Fruit fly (Drosophila melanogaster) whole organism, wandering third instar larva: Measurements from ENCODE around the gene CG33723.

Experiments
- Abd-B ChIP-seq: fragments of >200 bp; optimal IDR thresholded peaks from 2 replicates; lab custom pipeline; 2017; ENCODE audit warnings: missing biosample characterization, missing genetic modification characterization
- CG32264 ChIP-seq: fragments of 200-800 bp; sonication (Bioruptor generic); optimal IDR thresholded peaks from 2 replicates; lab custom pipeline; 2016; ENCODE audit warnings: missing biosample characterization, missing genetic modification characterization
- CG9705 ChIP-seq: fragments of 200-800 bp; sonication (Bioruptor generic); optimal IDR thresholded peaks from 2 replicates; lab custom pipeline; 2018; ENCODE audit warnings: missing biosample characterization, mild to moderate bottlenecking, missing genetic modification characterization
- CrebA ChIP-seq: fragments of 200-800 bp; sonication (Bioruptor generic); optimal IDR thresholded peaks from 2 replicates; lab custom pipeline; 2016; ENCODE audit warnings: missing biosample characterization, mild to moderate bottlenecking, missing genetic modification characterization, borderline replicate concordance
- Dfd ChIP-seq: fragments of >200 bp; optimal IDR thresholded peaks from 2 replicates; lab custom pipeline; 2017; ENCODE audit warnings: missing biosample characterization, missing genetic modification characterization
- Dif ChIP-seq: fragments of 200-275, 200-300 bp; sonication (Bioruptor generic); optimal IDR thresholded peaks from 2 replicates; lab custom pipeline; 2018; ENCODE audit warnings: missing biosample characterization, missing genetic modification characterization; ENCODE audit not compliant: partially characterized antibody
- GATAd ChIP-seq: sonication (Bioruptor generic); optimal IDR thresholded peaks from 2 replicates; lab custom pipeline; 2016; ENCODE audit warnings: missing biosample characterization, missing genetic modification characterization
- HLH106 ChIP-seq: fragments of 200-800 bp; optimal IDR thresholded peaks from 3 replicates; lab custom pipeline; 2019; ENCODE audit warnings: missing biosample characterization, mild to moderate bottlenecking, missing genetic modification characterization, moderate library complexity
- Hr78 ChIP-seq: fragments of >200 bp; optimal IDR thresholded peaks from 2 replicates; lab custom pipeline; 2017; ENCODE audit warnings: missing biosample characterization, missing genetic modification characterization
- Hr83 ChIP-seq: fragments of 200-300 bp; sonication (Bioruptor generic); optimal IDR thresholded peaks from 2 replicates; lab custom pipeline; 2016; ENCODE audit warnings: missing biosample characterization, mild to moderate bottlenecking, missing genetic modification characterization, moderate library complexity; ENCODE audit not compliant: poor library complexity, severe bottlenecking
- Mio ChIP-seq: sonication (Bioruptor generic); optimal IDR thresholded peaks from 2 replicates; lab custom pipeline; 2016; ENCODE audit warnings: missing biosample characterization, missing genetic modification characterization
- Myc ChIP-seq: fragments of >200 bp; optimal IDR thresholded peaks from 2 replicates; lab custom pipeline; 2017
- N ChIP-seq: fragments of >200 bp; optimal IDR thresholded peaks from 2 replicates; lab custom pipeline; 2018; ENCODE audit warnings: missing biosample characterization, missing external identifiers, missing genetic modification characterization
- OdsH ChIP-seq: fragments of 200-800 bp; sonication (Bioruptor generic); optimal IDR thresholded peaks from 2 replicates; lab custom pipeline; 2016; ENCODE audit warnings: missing biosample characterization, mild to moderate bottlenecking, missing genetic modification characterization
- Rel ChIP-seq, 2 experiments: fragments of 200-800 bp; sonication (Bioruptor generic) in 1 of 2; optimal IDR thresholded peaks; 2 replicates in 1 of 2; 3 replicates in 1 of 2; lab custom pipeline; 2016 to 2019; ENCODE audit warnings: mild to moderate bottlenecking in 2 of 2, missing biosample characterization in 2 of 2, missing genetic modification characterization in 2 of 2, moderate library complexity in 1 of 2
- Sp1 ChIP-seq: fragments of 200-800 bp; sonication (Bioruptor generic); optimal IDR thresholded peaks from 3 replicates; lab custom pipeline; 2019; ENCODE audit warnings: missing biosample characterization, mild to moderate bottlenecking, missing genetic modification characterization, moderate library complexity
- br ChIP-seq: fragments of 200-800 bp; sonication (Bioruptor generic); optimal IDR thresholded peaks from 2 replicates; lab custom pipeline; 2016; ENCODE audit warnings: missing biosample characterization, missing genetic modification characterization
- brk ChIP-seq: fragments of 200-800 bp; sonication (Bioruptor generic); optimal IDR thresholded peaks from 2 replicates; lab custom pipeline; 2016; ENCODE audit warnings: missing biosample characterization, mild to moderate bottlenecking, missing genetic modification characterization
- dl ChIP-seq, 2 experiments: fragments of 175-275, 200-275 bp in 1 of 2; fragments of 200-275 bp in 1 of 2; sonication (Bioruptor generic); optimal IDR thresholded peaks; lab custom pipeline; 2018; ENCODE audit warnings: mild to moderate bottlenecking in 2 of 2, missing biosample characterization in 2 of 2, missing genetic modification characterization in 2 of 2, moderate library complexity in 2 of 2; ENCODE audit not compliant: partially characterized antibody in 2 of 2, insufficient read depth in 1 of 2
- dsf ChIP-seq: sonication (Bioruptor generic); optimal IDR thresholded peaks from 2 replicates; lab custom pipeline; 2016; ENCODE audit warnings: missing biosample characterization, missing genetic modification characterization, borderline replicate concordance
- ey ChIP-seq: fragments of 200-800 bp; sonication (Bioruptor generic); optimal IDR thresholded peaks from 2 replicates; lab custom pipeline; 2016; ENCODE audit warnings: missing biosample characterization, missing genetic modification characterization
- foxo ChIP-seq, 2 experiments: fragments of 200-800 bp; sonication (Bioruptor generic); optimal IDR thresholded peaks; 2 replicates in 1 of 2; 3 replicates in 1 of 2; lab custom pipeline; 2016 to 2017; ENCODE audit warnings: missing biosample characterization in 2 of 2, missing genetic modification characterization in 2 of 2
- fru ChIP-seq: fragments of 200-800 bp; sonication (Bioruptor generic); optimal IDR thresholded peaks from 3 replicates; lab custom pipeline; 2016; ENCODE audit warnings: missing biosample characterization, mild to moderate bottlenecking, missing genetic modification characterization
- jim ChIP-seq: fragments of 175-275, 200-325 bp; sonication (Bioruptor generic); optimal IDR thresholded peaks from 2 replicates; lab custom pipeline; 2016; ENCODE audit warnings: missing biosample characterization, mild to moderate bottlenecking, missing genetic modification characterization
- lola ChIP-seq: fragments of >200 bp; optimal IDR thresholded peaks from 2 replicates; lab custom pipeline; 2017; ENCODE audit warnings: missing biosample characterization, missing genetic modification characterization
- pan ChIP-seq: fragments of >200 bp; optimal IDR thresholded peaks from 2 replicates; lab custom pipeline; 2017
- psq ChIP-seq: fragments of 200-800 bp; sonication (Bioruptor generic); optimal IDR thresholded peaks from 3 replicates; lab custom pipeline; 2017; ENCODE audit warnings: missing biosample characterization, mild to moderate bottlenecking, missing genetic modification characterization, moderate library complexity
- rgr ChIP-seq: fragments of 200-800 bp; sonication (Bioruptor generic); optimal IDR thresholded peaks from 3 replicates; lab custom pipeline; 2016; ENCODE audit warnings: missing biosample characterization, mild to moderate bottlenecking, missing genetic modification characterization
- sage ChIP-seq: fragments of 200-800 bp; sonication (Bioruptor generic); optimal IDR thresholded peaks from 2 replicates; lab custom pipeline; 2016; ENCODE audit warnings: missing biosample characterization, mild to moderate bottlenecking, missing genetic modification characterization
- sv ChIP-seq: fragments of 200-800 bp; sonication (Bioruptor generic); optimal IDR thresholded peaks from 3 replicates; lab custom pipeline; 2016; ENCODE audit warnings: missing biosample characterization, missing genetic modification characterization
- tai ChIP-seq: sonication (Bioruptor generic); optimal IDR thresholded peaks from 2 replicates; lab custom pipeline; 2016; ENCODE audit warnings: missing biosample characterization, missing genetic modification characterization
- usp ChIP-seq: fragments of >200 bp; optimal IDR thresholded peaks from 2 replicates; lab custom pipeline; 2017; ENCODE audit warnings: missing biosample characterization, missing genetic modification characterization

Gene CG33723

dm6 chr2L:9438227-9438626 is 2.3 kb downstream of the CG33723 start (continued):
- TF ChIP-seq rgr (GFP tag; lab: Kevin White, UChicago) (peak; percentile 71), sv (GFP tag; lab: Kevin White, UChicago) (no peak), foxo (GFP tag; optimal IDR thresholded peaks at IDR 0.05; lab: Kevin White, UChicago) (peak in 1 of 2 experiments; percentile 51), usp (GFP tag; lab: Kevin White, UChicago) (no peak), GATAd (GFP tag; lab: Kevin White, UChicago) (no peak), Sp1 (GFP tag; lab: Kevin White, UChicago) (peak; percentile 30), Abd-B (GFP tag; lab: Kevin White, UChicago) (no peak)

dm6 chr2L:9437216-9437715 is 3.3 kb downstream of the CG33723 start, which contains the start of gene numb:
numb (plus strand) TSS chr2L:9437469.
- TF ChIP-seq N (GFP tag; lab: Kevin White, UChicago) (no peak), GATAd (GFP tag; lab: Kevin White, UChicago) (no peak), lola (GFP tag; lab: Kevin White, UChicago) (no peak), foxo (GFP tag; optimal IDR thresholded peaks at IDR 0.05; lab: Kevin White, UChicago) (no peak), dsf (GFP tag; lab: Kevin White, UChicago) (no peak), Hr78 (GFP tag; lab: Kevin White, UChicago) (no peak), pan (peak; percentile 13), psq (GFP tag; lab: Kevin White, UChicago) (no peak), dl (GFP tag; optimal IDR thresholded peaks at IDR 0.05; lab: Kevin White, UChicago; ENCODE audit: insufficient read depth in 1 of 2, partially characterized antibody in 2 of 2) (no peak), Dfd (no peak), Mio (GFP tag; lab: Kevin White, UChicago) (no peak), br (no peak), Sp1 (GFP tag; lab: Kevin White, UChicago) (no peak), Dif (GFP tag; lab: Kevin White, UChicago) (peak; percentile 6)

dm6 chr2L:9436504-9436903 is 4.0 kb downstream of the CG33723 start, which contains the start of gene RpS28-like:
RpS28-like (plus strand) TSS chr2L:9436804.
- TF ChIP-seq Abd-B (GFP tag; lab: Kevin White, UChicago) (no peak), foxo (GFP tag; optimal IDR thresholded peaks at IDR 0.05; lab: Kevin White, UChicago) (no peak), Hr83 (GFP tag; lab: Kevin White, UChicago) (no peak), brk (GFP tag; lab: Kevin White, UChicago) (no peak)

- no peak for TF ChIP-seq rgr (GFP tag; lab: Kevin White, UChicago)
- no peak for TF ChIP-seq Dfd
- TF ChIP-seq Sp1 (GFP tag; lab: Kevin White, UChicago) = no peak
- no peak for TF ChIP-seq jim (GFP tag; lab: Kevin White, UChicago)
- no peak for TF ChIP-seq Rel (GFP tag; optimal IDR thresholded peaks at IDR 0.05; lab: Kevin White, UChicago)
- TF ChIP-seq Rel (tag; optimal IDR thresholded peaks at IDR 0.05; lab: Kevin White, UChicago) = no peak
- no peak for TF ChIP-seq sage (GFP tag; lab: Kevin White, UChicago)
- TF ChIP-seq HLH106 (tag; lab: Kevin White, UChicago) = no peak
- TF ChIP-seq lola (GFP tag; lab: Kevin White, UChicago) = no peak
- TF ChIP-seq Hr78 (GFP tag; lab: Kevin White, UChicago) = no peak
- no peak for TF ChIP-seq sv (GFP tag; lab: Kevin White, UChicago)
- no peak for TF ChIP-seq dsf (GFP tag; lab: Kevin White, UChicago)
- no peak for TF ChIP-seq foxo (GFP tag; optimal IDR thresholded peaks at IDR 0.05; lab: Kevin White, UChicago)
- TF ChIP-seq CG9705 (GFP tag; lab: Kevin White, UChicago) = no peak
- TF ChIP-seq br = no peak
These were observed 5.4 kb downstream of the CG33723 start, which contains the start of gene CG3769 for dm6 chr2L:9435099-9435498. CG3769 (plus strand) TSS chr2L:9435399.

- TF ChIP-seq sv (GFP tag; lab: Kevin White, UChicago) (peak; percentile 84), tai (GFP tag; lab: Kevin White, UChicago) (peak; percentile 76), OdsH (GFP tag; lab: Kevin White, UChicago) (peak; percentile 78), Hr83 (GFP tag; lab: Kevin White, UChicago) (peak; percentile 42), usp (GFP tag; lab: Kevin White, UChicago) (no peak), rgr (GFP tag; lab: Kevin White, UChicago) (peak; percentile 84), brk (GFP tag; lab: Kevin White, UChicago) (peak; percentile 77), Myc (no peak), Mio (GFP tag; lab: Kevin White, UChicago) (no peak), CrebA (no peak), CG32264 (no peak), ey (GFP tag; lab: Kevin White, UChicago) (peak; percentile 42), pan (no peak), dsf (GFP tag; lab: Kevin White, UChicago) (peak; percentile 25), foxo (GFP tag; optimal IDR thresholded peaks at IDR 0.05; lab: Kevin White, UChicago) (peak in 1 of 2 experiments; percentile 89), Rel (GFP tag; optimal IDR thresholded peaks at IDR 0.05; lab: Kevin White, UChicago) (no peak), Rel (tag; optimal IDR thresholded peaks at IDR 0.05; lab: Kevin White, UChicago) (peak; percentile 49), Sp1 (GFP tag; lab: Kevin White, UChicago) (peak; percentile 84), Hr78 (GFP tag; lab: Kevin White, UChicago) (no peak), sage (GFP tag; lab: Kevin White, UChicago) (peak; percentile 0), Dif (GFP tag; lab: Kevin White, UChicago) (peak; percentile 94), CG9705 (GFP tag; lab: Kevin White, UChicago) (peak; percentile 78), lola (GFP tag; lab: Kevin White, UChicago) (no peak), HLH106 (tag; lab: Kevin White, UChicago) (peak; percentile 92), fru (GFP tag; lab: Kevin White, UChicago) (peak; percentile 72), N (GFP tag; lab: Kevin White, UChicago) (no peak), Abd-B (GFP tag; lab: Kevin White, UChicago) (no peak), jim (GFP tag; lab: Kevin White, UChicago) (no peak), Dfd (no peak), psq (GFP tag; lab: Kevin White, UChicago) (peak; percentile 84), GATAd (GFP tag; lab: Kevin White, UChicago) (peak; percentile 28)
These were observed 9.4 kb downstream of the CG33723 start, which contains the start of the genes FucTB and scat for dm6 chr2L:9430992-9431602. FucTB (minus strand) TSS chr2L:9431052. scat (plus strand) TSS chr2L:9431405.
